Worm (Caenorhabditis elegans) whole organism, L1 larva: Measurements from ENCODE around the gene C45B2.3.
A peak's percentile ranks its signal among the peaks of the same experiment; 100 is the strongest.

Source experiments
- C04F5.9 ChIP-seq: sonication (generic microtip); optimal IDR thresholded peaks from 2 replicates; lab custom pipeline; 2016; ENCODE audit warnings: missing genetic modification characterization, missing compliant biosample characterization
- C16A3.4 ChIP-seq: fragments of 150-350 bp; optimal IDR thresholded peaks from 2 replicates; lab custom pipeline; 2014; ENCODE audit warnings: missing biosample characterization, missing genetic modification characterization
- C34B4.2 ChIP-seq: sonication (generic microtip); optimal IDR thresholded peaks from 2 replicates; lab custom pipeline; 2017; ENCODE audit warnings: mild to moderate bottlenecking, missing genetic modification characterization, missing compliant biosample characterization
- F16B12.6 ChIP-seq: fragments of 150-350 bp; optimal IDR thresholded peaks from 2 replicates; lab custom pipeline; 2014; ENCODE audit warnings: missing biosample characterization, missing genetic modification characterization
- aha-1 ChIP-seq: fragments of 150-350 bp; optimal IDR thresholded peaks from 2 replicates; lab custom pipeline; 2014; ENCODE audit warnings: missing biosample characterization, missing genetic modification characterization
- ama-1 ChIP-seq: fragments of 150-350 bp; optimal IDR thresholded peaks from 2 replicates; lab custom pipeline; 2014
- ceh-63 ChIP-seq: fragments of 200-800 bp; sonication (Bioruptor generic); optimal IDR thresholded peaks from 2 replicates; lab custom pipeline; 2018; ENCODE audit warnings: mild to moderate bottlenecking, missing genetic modification characterization, missing compliant biosample characterization
- ceh-8 ChIP-seq: fragments of 200-800 bp; sonication (Bioruptor generic); optimal IDR thresholded peaks from 2 replicates; lab custom pipeline; 2018; ENCODE audit warnings: mild to moderate bottlenecking, missing genetic modification characterization, moderate library complexity, missing compliant biosample characterization
- ceh-88 ChIP-seq: fragments of 200-800 bp; sonication (Bioruptor generic); IDR thresholded peaks from 2 replicates; pipeline ENCODE4 v1.3.6; 2022; ENCODE audit warnings: missing genetic modification characterization, missing compliant biosample characterization
- ceh-90 ChIP-seq: sonication (generic microtip); optimal IDR thresholded peaks from 2 replicates; lab custom pipeline; 2016; ENCODE audit warnings: missing genetic modification characterization, missing compliant biosample characterization
- dsc-1 ChIP-seq: sonication (generic microtip); optimal IDR thresholded peaks from 2 replicates; lab custom pipeline; 2016; ENCODE audit warnings: mild to moderate bottlenecking, missing genetic modification characterization, missing compliant biosample characterization
- efl-3 ChIP-seq: fragments of 200-800 bp; sonication (Bioruptor generic); optimal IDR thresholded peaks from 2 replicates; lab custom pipeline; 2018; ENCODE audit warnings: mild to moderate bottlenecking, missing genetic modification characterization, missing compliant biosample characterization
- egl-13 ChIP-seq: sonication (generic microtip); optimal IDR thresholded peaks from 2 replicates; lab custom pipeline; 2016; ENCODE audit warnings: missing genotype, missing genetic modification reagents, missing genetic modification characterization, missing compliant biosample characterization
- egl-27 ChIP-seq, 2 experiments: fragments of 150-350 bp in 1 of 2; sonication (generic microtip); optimal IDR thresholded peaks; 3 replicates each; lab custom pipeline; 2017 to 2018; ENCODE audit warnings: missing biosample characterization in 2 of 2, missing genetic modification characterization in 2 of 2, missing genetic modification reagents in 2 of 2
- elt-3 ChIP-seq, 6 experiments: fragments of 150-350 bp in 1 of 6; sonication (generic microtip); optimal IDR thresholded peaks; 2 replicates each; lab custom pipeline; 2017 to 2018; ENCODE audit warnings: missing biosample characterization in 6 of 6, missing genetic modification characterization in 6 of 6, inconsistent platforms in 1 of 6
- ets-5 ChIP-seq: fragments of 200-800 bp; sonication (Bioruptor generic); IDR thresholded peaks from 2 replicates; pipeline ENCODE4 v1.3.6; 2022; ENCODE audit warnings: missing genetic modification characterization, missing compliant biosample characterization
- fkh-4 ChIP-seq: sonication (generic microtip); optimal IDR thresholded peaks from 2 replicates; lab custom pipeline; 2016; ENCODE audit warnings: missing compliant biosample characterization, missing genetic modification characterization, borderline replicate concordance
- fos-1 ChIP-seq: fragments of 150-350 bp; optimal IDR thresholded peaks from 2 replicates; lab custom pipeline; 2014; ENCODE audit warnings: missing biosample characterization, missing genetic modification characterization
- grh-1 ChIP-seq: fragments of 200-800 bp; sonication (Bioruptor generic); IDR thresholded peaks from 2 replicates; pipeline ENCODE4 v1.3.6; 2022; ENCODE audit warnings: missing genetic modification reagents, missing genetic modification characterization, missing compliant biosample characterization
- hlh-4 ChIP-seq: sonication (generic microtip); optimal IDR thresholded peaks from 2 replicates; lab custom pipeline; 2016; ENCODE audit warnings: mild to moderate bottlenecking, missing genetic modification characterization, missing compliant biosample characterization
- hpl-2 ChIP-seq: fragments of 150-350 bp; optimal IDR thresholded peaks from 2 replicates; lab custom pipeline; 2014; ENCODE audit warnings: missing biosample characterization, missing genetic modification reagents, missing genetic modification characterization
- irx-1 ChIP-seq: sonication (generic microtip); optimal IDR thresholded peaks from 2 replicates; lab custom pipeline; 2016; ENCODE audit warnings: missing genetic modification characterization, missing compliant biosample characterization
- lin-14 ChIP-seq: fragments of 200-800 bp; sonication (Bioruptor generic); optimal IDR thresholded peaks from 2 replicates; lab custom pipeline; 2018; ENCODE audit warnings: mild to moderate bottlenecking, missing genetic modification characterization, moderate library complexity, missing compliant biosample characterization
- lin-15B ChIP-seq: fragments of 150-350 bp; sonication (generic microtip); optimal IDR thresholded peaks from 3 replicates; lab custom pipeline; 2014; ENCODE audit warnings: missing biosample characterization, missing genetic modification characterization
- lin-39 ChIP-seq: fragments of 150-350 bp; optimal IDR thresholded peaks from 2 replicates; lab custom pipeline; 2014; ENCODE audit warnings: missing biosample characterization, missing genetic modification reagents, missing genetic modification characterization
- lsy-2 ChIP-seq, 2 experiments: fragments of 150-350 bp; optimal IDR thresholded peaks; 2 replicates each; lab custom pipeline; 2014; ENCODE audit warnings: missing biosample characterization in 2 of 2, missing genetic modification characterization in 2 of 2
- mab-9 ChIP-seq: fragments of 200-800 bp; sonication (Bioruptor generic); IDR thresholded peaks from 2 replicates; pipeline ENCODE4 v1.3.6; 2022; ENCODE audit warnings: missing genetic modification reagents, missing genetic modification characterization, missing compliant biosample characterization
- mef-2 ChIP-seq: fragments of 150-350 bp; optimal IDR thresholded peaks from 2 replicates; lab custom pipeline; 2014; ENCODE audit warnings: missing biosample characterization, missing genetic modification characterization
- mep-1 ChIP-seq: fragments of 150-350 bp; optimal IDR thresholded peaks from 2 replicates; lab custom pipeline; 2014; ENCODE audit warnings: missing biosample characterization, missing genetic modification characterization
- nhr-12 ChIP-seq: sonication (generic microtip); optimal IDR thresholded peaks from 2 replicates; lab custom pipeline; 2017; ENCODE audit warnings: missing biosample characterization, missing genetic modification characterization
- nhr-19 ChIP-seq: fragments of 200-800 bp; sonication (Bioruptor generic); conservative IDR thresholded peaks from 2 replicates; pipeline ENCODE4 v1.3.6; 2022; ENCODE audit warnings: missing genetic modification characterization, missing compliant biosample characterization
- nhr-20 ChIP-seq: sonication (generic microtip); optimal IDR thresholded peaks from 2 replicates; lab custom pipeline; 2016; ENCODE audit warnings: mild to moderate bottlenecking, missing genetic modification characterization, missing compliant biosample characterization
- nhr-237 ChIP-seq: fragments of 150-350 bp; optimal IDR thresholded peaks from 2 replicates; lab custom pipeline; 2014; ENCODE audit warnings: missing biosample characterization, missing genetic modification characterization
- nhr-28 ChIP-seq: fragments of 150-350 bp; optimal IDR thresholded peaks from 2 replicates; lab custom pipeline; 2014; ENCODE audit warnings: missing biosample characterization, missing genetic modification characterization
- nhr-47 ChIP-seq: sonication (generic microtip); optimal IDR thresholded peaks from 2 replicates; lab custom pipeline; 2016; ENCODE audit warnings: mild to moderate bottlenecking, missing genetic modification characterization, moderate library complexity, missing compliant biosample characterization
- nhr-71 ChIP-seq: sonication (generic microtip); optimal IDR thresholded peaks from 2 replicates; lab custom pipeline; 2016; ENCODE audit warnings: mild to moderate bottlenecking, missing genetic modification characterization, moderate library complexity, missing compliant biosample characterization
- nhr-76 ChIP-seq: sonication (generic microtip); optimal IDR thresholded peaks from 2 replicates; lab custom pipeline; 2017; ENCODE audit warnings: missing biosample characterization, missing genetic modification characterization
- nhr-84 ChIP-seq: sonication (generic microtip); optimal IDR thresholded peaks from 2 replicates; lab custom pipeline; 2017; ENCODE audit warnings: missing biosample characterization, missing genetic modification characterization
- nhr-85 ChIP-seq: sonication (generic microtip); peaks from one replicate; lab custom pipeline; 2016; ENCODE audit warnings: missing genetic modification characterization, inconsistent platforms, missing compliant biosample characterization
- nhr-90 ChIP-seq: sonication (generic microtip); optimal IDR thresholded peaks from 2 replicates; lab custom pipeline; 2016; ENCODE audit warnings: mild to moderate bottlenecking, missing genetic modification characterization, missing compliant biosample characterization; ENCODE audit not compliant: poor library complexity
- rnt-1 ChIP-seq: sonication (generic microtip); optimal IDR thresholded peaks from 2 replicates; lab custom pipeline; 2016; ENCODE audit warnings: mild to moderate bottlenecking, missing genetic modification characterization, moderate library complexity, missing compliant biosample characterization
- snu-23 ChIP-seq: sonication (generic microtip); optimal IDR thresholded peaks from 2 replicates; lab custom pipeline; 2016; ENCODE audit warnings: missing genetic modification characterization, missing compliant biosample characterization
- sox-4 ChIP-seq: sonication (generic microtip); optimal IDR thresholded peaks from 2 replicates; lab custom pipeline; 2016; ENCODE audit warnings: missing genetic modification characterization, missing compliant biosample characterization
- sptf-1 ChIP-seq: fragments of 150-350 bp; optimal IDR thresholded peaks from 2 replicates; lab custom pipeline; 2014; ENCODE audit warnings: missing biosample characterization, missing genetic modification characterization
- swsn-7 ChIP-seq: sonication (generic microtip); optimal IDR thresholded peaks from 2 replicates; lab custom pipeline; 2016; ENCODE audit warnings: missing genetic modification characterization, missing compliant biosample characterization
- tlp-1 ChIP-seq: fragments of 150-350 bp; optimal IDR thresholded peaks from 2 replicates; lab custom pipeline; 2014; ENCODE audit warnings: missing biosample characterization, missing genetic modification characterization
- zag-1 ChIP-seq: fragments of 150-350 bp; optimal IDR thresholded peaks from 2 replicates; lab custom pipeline; 2014; ENCODE audit warnings: missing biosample characterization, missing genetic modification characterization
- zip-4 ChIP-seq: fragments of 200-800 bp; sonication (Bioruptor generic); optimal IDR thresholded peaks from 2 replicates; lab custom pipeline; 2018; ENCODE audit warnings: mild to moderate bottlenecking, missing genetic modification characterization, moderate library complexity, missing compliant biosample characterization
- ztf-11 ChIP-seq, 2 experiments: sonication (generic microtip); optimal IDR thresholded peaks; 2 replicates each; lab custom pipeline; 2016 to 2017; ENCODE audit warnings: missing genetic modification characterization in 2 of 2, missing biosample characterization in 1 of 2, missing compliant biosample characterization in 1 of 2
- ztf-4 ChIP-seq: fragments of 150-350 bp; optimal IDR thresholded peaks from 2 replicates; lab custom pipeline; 2014; ENCODE audit warnings: missing biosample characterization, missing genetic modification characterization

The C45B2.3 gene

ce11 chrX:6097551-6097950, 14.8 kb downstream of the C45B2.3 start, which contains the start of gene C15H9.4 (continued):
- TF ChIP-seq ceh-88 (GFP tag; lab: Robert Waterston, UW) (no peak), ama-1 (no peak), aha-1 (no peak), mef-2 (tag; lab: Kevin White, UChicago) (no peak), ets-5 (GFP tag; lab: Robert Waterston, UW) (no peak), lsy-2 (tag; optimal IDR thresholded peaks at IDR 0.05; lab: Kevin White, UChicago) (peak; percentile 19 to 46), sox-4 (tag; lab: Kevin White, UChicago) (peak; percentile 30), lin-15B (tag; lab: Kevin White, UChicago) (no peak), nhr-12 (tag; lab: Kevin White, UChicago) (no peak), elt-3 (tag; optimal IDR thresholded peaks at IDR 0.05; lab: Kevin White, UChicago) (no peak), C16A3.4 (tag; lab: Kevin White, UChicago) (no peak), nhr-19 (GFP tag; lab: Robert Waterston, UW) (peak; percentile 41; the same call in 1 of the 2 replicates), nhr-90 (tag; lab: Kevin White, UChicago) (peak; percentile 30), ceh-63 (GFP tag; lab: Kevin White, UChicago) (no peak), C34B4.2 (tag; lab: Kevin White, UChicago) (no peak), nhr-76 (tag; lab: Kevin White, UChicago) (no peak), ztf-4 (tag; lab: Kevin White, UChicago) (no peak), nhr-20 (tag; lab: Kevin White, UChicago) (peak; percentile 62), swsn-7 (peak; percentile 62), fos-1 (tag; lab: Kevin White, UChicago) (no peak), lin-14 (GFP tag; lab: Kevin White, UChicago) (peak; percentile 78), irx-1 (tag; lab: Kevin White, UChicago) (no peak), mab-9 (no peak), ztf-11 (tag; optimal IDR thresholded peaks at IDR 0.05; lab: Kevin White, UChicago) (peak in 1 of 2 experiments; percentile 37), hlh-4 (tag; lab: Kevin White, UChicago) (no peak), tlp-1 (tag; lab: Kevin White, UChicago) (no peak), nhr-71 (tag; lab: Kevin White, UChicago) (peak; percentile 69), nhr-85 (tag; lab: Kevin White, UChicago) (peak; percentile 54), zip-4 (no peak), rnt-1 (tag; lab: Kevin White, UChicago) (peak; percentile 75), fkh-4 (tag; lab: Kevin White, UChicago) (no peak), C04F5.9 (no peak), lin-39 (tag; lab: Kevin White, UChicago) (no peak), sptf-1 (no peak), mep-1 (peak; percentile 21), ceh-8 (GFP tag; lab: Kevin White, UChicago) (no peak), nhr-84 (tag; lab: Kevin White, UChicago) (no peak), hpl-2 (no peak), zag-1 (no peak), snu-23 (GFP tag; lab: Kevin White, UChicago) (peak; percentile 67), nhr-47 (tag; lab: Kevin White, UChicago) (peak; percentile 61), grh-1 (no peak), dsc-1 (tag; lab: Kevin White, UChicago) (peak; percentile 46), ceh-90 (tag; lab: Kevin White, UChicago) (no peak), F16B12.6 (tag; lab: Kevin White, UChicago) (peak; percentile 92), egl-13 (tag; lab: Kevin White, UChicago) (peak; percentile 58), egl-27 (tag; optimal IDR thresholded peaks at IDR 0.05; lab: Kevin White, UChicago) (no peak), nhr-28 (tag; lab: Kevin White, UChicago) (no peak), efl-3 (GFP tag; lab: Kevin White, UChicago) (no peak), nhr-237 (tag; lab: Kevin White, UChicago) (no peak)
